5 fruit fly cellular contexts compared by ENCODE assay signal in genomic region chr3R:24543676-24544277, dm6.
TF ChIP-seq lines count a peak whose summit lies in the region.

Gene Cftr, minus strand, starts transcription at chr3R:24543914.

- peak; percentile 61 for TF ChIP-seq CTCF in whole organism, embryonic (GFP tag; optimal IDR thresholded peaks at IDR 0.05; lab: Kevin White, UChicago)

TF ChIP-seq in whole organism, adult, 20 proteins besides CTCF, POLR2A, EP300 and RAD21 (continues in another document):
- TF ChIP-seq CG5204 (GFP tag; optimal IDR thresholded peaks at IDR 0.05; lab: Kevin White, UChicago) (peak; percentile 61), CG7101 (tag; optimal IDR thresholded peaks at IDR 0.05; lab: Kevin White, UChicago) (peak; percentile 77), CG1620 (GFP tag; optimal IDR thresholded peaks at IDR 0.05; lab: Kevin White, UChicago) (peak; percentile 89), Hr96 (GFP tag; optimal IDR thresholded peaks at IDR 0.05; lab: Kevin White, UChicago) (peak; percentile 68), CG12768 (GFP tag; optimal IDR thresholded peaks at IDR 0.05; lab: Kevin White, UChicago) (peak; percentile 80), Crg-1 (GFP tag; optimal IDR thresholded peaks at IDR 0.05; lab: Kevin White, UChicago) (peak; percentile 86), CG33017 (tag; optimal IDR thresholded peaks at IDR 0.05; lab: Kevin White, UChicago) (peak; percentile 69), Clk (GFP tag; optimal IDR thresholded peaks at IDR 0.05; lab: Kevin White, UChicago) (peak; percentile 37), CG7045 (GFP tag; optimal IDR thresholded peaks at IDR 0.05; lab: Kevin White, UChicago) (peak; percentile 68), CG11617 (GFP tag; optimal IDR thresholded peaks at IDR 0.05; lab: Kevin White, UChicago) (peak; percentile 57), ovo (GFP tag; optimal IDR thresholded peaks at IDR 0.05; lab: Kevin White, UChicago) (peak; percentile 37), cic (GFP tag; optimal IDR thresholded peaks at IDR 0.05; lab: Kevin White, UChicago) (peak; percentile 74), tj (GFP tag; optimal IDR thresholded peaks at IDR 0.05; lab: Kevin White, UChicago) (peak; percentile 87), cnc (optimal IDR thresholded peaks at IDR 0.05; lab: Kevin White, UChicago) (peak; percentile 96), CG14711 (tag; optimal IDR thresholded peaks at IDR 0.05; lab: Kevin White, UChicago) (peak; percentile 66), pad (GFP tag; optimal IDR thresholded peaks at IDR 0.05; lab: Kevin White, UChicago) (peak; percentile 92), Mnt (GFP tag; optimal IDR thresholded peaks at IDR 0.05; lab: Kevin White, UChicago) (peak; percentile 98), toe (GFP tag; optimal IDR thresholded peaks at IDR 0.05; lab: Kevin White, UChicago) (peak; percentile 79)

TF ChIP-seq in whole organism, embryonic, 481 proteins besides CTCF, POLR2A, EP300 and RAD21 (continues in another document):
- TF ChIP-seq CG2199 (GFP tag; IDR thresholded peaks at IDR 0.05; lab: Robert Waterston, UW) (no peak), al (GFP tag; IDR thresholded peaks at IDR 0.05; lab: Robert Waterston, UW) (peak; percentile 18; the same call in 1 of the 2 replicates), ewg (GFP tag; optimal IDR thresholded peaks at IDR 0.05; lab: Kevin White, UChicago) (peak; percentile 15), CG14965 (GFP tag; optimal IDR thresholded peaks at IDR 0.05; lab: Kevin White, UChicago; ENCODE audit: borderline replicate concordance) (no peak), ara (GFP tag; IDR thresholded peaks at IDR 0.05; lab: Robert Waterston, UW) (no peak), Atf3 (GFP tag; optimal IDR thresholded peaks at IDR 0.05; lab: Kevin White, UChicago) (no peak), CG13296 (GFP tag; optimal IDR thresholded peaks at IDR 0.05; lab: Kevin White, UChicago) (peak; percentile 39), Side (GFP tag; optimal IDR thresholded peaks at IDR 0.05; lab: Kevin White, UChicago) (peak; percentile 49), Hmr (GFP tag; optimal IDR thresholded peaks at IDR 0.05; lab: Kevin White, UChicago) (peak; percentile 63), CG7271 (tag; optimal IDR thresholded peaks at IDR 0.05; lab: Kevin White, UChicago) (no peak), CG7928 (GFP tag; optimal IDR thresholded peaks at IDR 0.05; lab: Kevin White, UChicago) (peak; percentile 25), Xrp1 (GFP tag; IDR thresholded peaks at IDR 0.05; lab: Robert Waterston, UW) (no peak), row (GFP tag; IDR thresholded peaks at IDR 0.05; lab: Robert Waterston, UW) (peak; percentile 43), CG31224 (GFP tag; IDR thresholded peaks at IDR 0.05; lab: Robert Waterston, UW) (no peak), Awh (GFP tag; IDR thresholded peaks at IDR 0.05; lab: Robert Waterston, UW) (no peak; the same call in 1 of the 2 replicates), chinmo (GFP tag; IDR thresholded peaks at IDR 0.05; lab: Robert Waterston, UW; ENCODE audit: partially characterized antibody) (peak; percentile 94; the same call in 3 of the 4 replicates), CG4707 (GFP tag; optimal IDR thresholded peaks at IDR 0.05; lab: Kevin White, UChicago) (no peak), gt (GFP tag; IDR thresholded peaks at IDR 0.05; lab: Robert Waterston, UW) (no peak)

TF ChIP-seq in whole organism, prepupa, 60 proteins besides CTCF, POLR2A, EP300 and RAD21 (continues in another document):
- peak; percentile 18 for TF ChIP-seq achi (GFP tag; optimal IDR thresholded peaks at IDR 0.05; lab: Kevin White, UChicago)
- peak; percentile 53 for TF ChIP-seq svp (GFP tag; lab: Kevin White, UChicago)
- TF ChIP-seq CG3032 (tag; optimal IDR thresholded peaks at IDR 0.05; lab: Kevin White, UChicago) = peak; percentile 18
- peak; percentile 71 for TF ChIP-seq Sox102F (GFP tag; optimal IDR thresholded peaks at IDR 0.05; lab: Kevin White, UChicago)
- peak; percentile 38 for TF ChIP-seq Met (GFP tag; optimal IDR thresholded peaks at IDR 0.05; lab: Kevin White, UChicago)
- TF ChIP-seq Blimp-1 (GFP tag; optimal IDR thresholded peaks at IDR 0.05; lab: Kevin White, UChicago) = no peak
- TF ChIP-seq cyc (GFP tag; optimal IDR thresholded peaks at IDR 0.05; lab: Kevin White, UChicago) = peak; percentile 33
- no peak for TF ChIP-seq spab (GFP tag; optimal IDR thresholded peaks at IDR 0.05; lab: Kevin White, UChicago)
- no peak for TF ChIP-seq CG11294 (GFP tag; IDR thresholded peaks at IDR 0.05; lab: Robert Waterston, UW)
- TF ChIP-seq ss (GFP tag; optimal IDR thresholded peaks at IDR 0.05; lab: Kevin White, UChicago) = peak; percentile 40 to 46
- peak; percentile 21 for TF ChIP-seq CG10669 (GFP tag; optimal IDR thresholded peaks at IDR 0.05; lab: Kevin White, UChicago)
- TF ChIP-seq lz (GFP tag; optimal IDR thresholded peaks at IDR 0.05; lab: Kevin White, UChicago) = peak; percentile 60
- TF ChIP-seq CG6163 (GFP tag; IDR thresholded peaks at IDR 0.05; lab: Robert Waterston, UW) = peak; percentile 61
- no peak for TF ChIP-seq Sox15 (GFP tag; optimal IDR thresholded peaks at IDR 0.05; lab: Kevin White, UChicago)
- TF ChIP-seq fkh (GFP tag; optimal IDR thresholded peaks at IDR 0.05; lab: Kevin White, UChicago) = peak; percentile 93
- peak; percentile 16; the same call in 1 of the 2 replicates for TF ChIP-seq CG15336 (GFP tag; IDR thresholded peaks at IDR 0.05; lab: Robert Waterston, UW)
- peak; percentile 23 for TF ChIP-seq CG9139 (GFP tag; optimal IDR thresholded peaks at IDR 0.05; lab: Kevin White, UChicago)
- peak; percentile 37 for TF ChIP-seq CG31627 (GFP tag; optimal IDR thresholded peaks at IDR 0.05; lab: Kevin White, UChicago)
- peak; percentile 21 for TF ChIP-seq Ets96B (tag; optimal IDR thresholded peaks at IDR 0.05; lab: Kevin White, UChicago)
- TF ChIP-seq Sox14 (GFP tag; optimal IDR thresholded peaks at IDR 0.05; lab: Kevin White, UChicago) = peak; percentile 67

TF ChIP-seq in whole organism, pupa, 21 proteins besides CTCF, POLR2A, EP300 and RAD21:
- TF ChIP-seq CG15710 (tag; optimal IDR thresholded peaks at IDR 0.05; lab: Kevin White, UChicago) = peak; percentile 3
- TF ChIP-seq CG14655 (GFP tag; optimal IDR thresholded peaks at IDR 0.05; lab: Kevin White, UChicago) = peak; percentile 3
- peak; percentile 71 for TF ChIP-seq CG12605 (GFP tag; IDR thresholded peaks at IDR 0.05; lab: Robert Waterston, UW)
- peak; percentile 73 for TF ChIP-seq CG4496 (GFP tag; IDR thresholded peaks at IDR 0.05; lab: Robert Waterston, UW)
- peak; percentile 39 for TF ChIP-seq gl (tag; optimal IDR thresholded peaks at IDR 0.05; lab: Kevin White, UChicago)
- peak; percentile 20 for TF ChIP-seq CG34367 (tag; optimal IDR thresholded peaks at IDR 0.05; lab: Kevin White, UChicago)
- TF ChIP-seq CG9948 (tag; optimal IDR thresholded peaks at IDR 0.05; lab: Kevin White, UChicago) = no peak
- TF ChIP-seq Pif1A (GFP tag; optimal IDR thresholded peaks at IDR 0.05; lab: Kevin White, UChicago) = peak; percentile 52
- peak; percentile 6 for TF ChIP-seq CG17806 (tag; optimal IDR thresholded peaks at IDR 0.05; lab: Kevin White, UChicago)
- peak; percentile 70; the same call in 2 of the 3 replicates for TF ChIP-seq fd96Ca (GFP tag; IDR thresholded peaks at IDR 0.05; lab: Robert Waterston, UW)
- peak; percentile 12 for TF ChIP-seq CG8159 (tag; optimal IDR thresholded peaks at IDR 0.05; lab: Kevin White, UChicago)
- TF ChIP-seq EcR (GFP tag; optimal IDR thresholded peaks at IDR 0.05; lab: Kevin White, UChicago) = peak; percentile 6
- TF ChIP-seq Pif1B (GFP tag; optimal IDR thresholded peaks at IDR 0.05; lab: Kevin White, UChicago) = peak; percentile 51
- peak; percentile 64 for TF ChIP-seq CG32121 (GFP tag; IDR thresholded peaks at IDR 0.05; lab: Robert Waterston, UW)
- peak; percentile 9 for TF ChIP-seq Snoo (tag; optimal IDR thresholded peaks at IDR 0.05; lab: Kevin White, UChicago)
- TF ChIP-seq Ets98B (GFP tag; IDR thresholded peaks at IDR 0.05; lab: Robert Waterston, UW) = peak; percentile 74
- TF ChIP-seq rn (GFP tag; IDR thresholded peaks at IDR 0.05; lab: Robert Waterston, UW) = no peak
- TF ChIP-seq D1 (tag; optimal IDR thresholded peaks at IDR 0.05; lab: Kevin White, UChicago) = no peak
- no peak for TF ChIP-seq CG13204 (GFP tag; optimal IDR thresholded peaks at IDR 0.05; lab: Kevin White, UChicago)

TF ChIP-seq in whole organism, wandering third instar larva, 38 proteins besides CTCF, POLR2A, EP300 and RAD21 (continues in another document):
- TF ChIP-seq psq (GFP tag; optimal IDR thresholded peaks at IDR 0.05; lab: Kevin White, UChicago) (peak; percentile 38), Dfd (GFP tag; optimal IDR thresholded peaks at IDR 0.05; lab: Kevin White, UChicago) (no peak), Hr83 (GFP tag; optimal IDR thresholded peaks at IDR 0.05; lab: Kevin White, UChicago; ENCODE audit: poor library complexity, severe bottlenecking) (peak; percentile 92), Rel (GFP tag; optimal IDR thresholded peaks at IDR 0.05; lab: Kevin White, UChicago) (no peak), Rel (tag; optimal IDR thresholded peaks at IDR 0.05; lab: Kevin White, UChicago) (peak; percentile 91), HLH106 (tag; optimal IDR thresholded peaks at IDR 0.05; lab: Kevin White, UChicago) (peak; percentile 50), fru (GFP tag; optimal IDR thresholded peaks at IDR 0.05; lab: Kevin White, UChicago) (peak; percentile 71), Mio (GFP tag; optimal IDR thresholded peaks at IDR 0.05; lab: Kevin White, UChicago) (peak; percentile 29), N (GFP tag; optimal IDR thresholded peaks at IDR 0.05; lab: Kevin White, UChicago) (no peak), CG32264 (GFP tag; optimal IDR thresholded peaks at IDR 0.05; lab: Kevin White, UChicago) (peak; percentile 37), dsf (GFP tag; optimal IDR thresholded peaks at IDR 0.05; lab: Kevin White, UChicago; ENCODE audit: borderline replicate concordance) (peak; percentile 62), jim (GFP tag; optimal IDR thresholded peaks at IDR 0.05; lab: Kevin White, UChicago) (peak; percentile 88), Hr78 (GFP tag; optimal IDR thresholded peaks at IDR 0.05; lab: Kevin White, UChicago) (no peak), h (GFP tag; optimal IDR thresholded peaks at IDR 0.05; lab: Kevin White, UChicago) (peak; percentile 78), Hnf4 (GFP tag; optimal IDR thresholded peaks at IDR 0.05; lab: Kevin White, UChicago) (peak; percentile 86), lola (GFP tag; optimal IDR thresholded peaks at IDR 0.05; lab: Kevin White, UChicago) (no peak), br (GFP tag; optimal IDR thresholded peaks at IDR 0.05; lab: Kevin White, UChicago) (peak; percentile 75), pan (optimal IDR thresholded peaks at IDR 0.05; lab: Kevin White, UChicago) (no peak), CG9705 (GFP tag; optimal IDR thresholded peaks at IDR 0.05; lab: Kevin White, UChicago) (peak; percentile 45), sv (GFP tag; optimal IDR thresholded peaks at IDR 0.05; lab: Kevin White, UChicago) (peak; percentile 32), Myc (optimal IDR thresholded peaks at IDR 0.05; lab: Kevin White, UChicago) (peak; percentile 39), Sp1 (GFP tag; optimal IDR thresholded peaks at IDR 0.05; lab: Kevin White, UChicago) (peak; percentile 64), foxo (GFP tag; optimal IDR thresholded peaks at IDR 0.05; lab: Kevin White, UChicago) (peak in 1 of 2 experiments; percentile 61), woc (GFP tag; optimal IDR thresholded peaks at IDR 0.05; lab: Kevin White, UChicago) (peak; percentile 62), OdsH (GFP tag; optimal IDR thresholded peaks at IDR 0.05; lab: Kevin White, UChicago) (peak; percentile 61)
